Fruit fly (Drosophila melanogaster) whole organism, wandering third instar larva: ENCODE results near the gene CG18765.
A peak's percentile ranks its signal among the peaks of the same experiment; 100 is the strongest.

Source experiments
- CrebA ChIP-seq: fragments of 200-800 bp; sonication (Bioruptor generic); optimal IDR thresholded peaks from 2 replicates; lab custom pipeline; 2016; ENCODE audit warnings: missing biosample characterization, mild to moderate bottlenecking, missing genetic modification characterization, borderline replicate concordance
- Dfd ChIP-seq: fragments of >200 bp; optimal IDR thresholded peaks from 2 replicates; lab custom pipeline; 2017; ENCODE audit warnings: missing biosample characterization, missing genetic modification characterization
- Dif ChIP-seq: fragments of 200-275, 200-300 bp; sonication (Bioruptor generic); optimal IDR thresholded peaks from 2 replicates; lab custom pipeline; 2018; ENCODE audit warnings: missing biosample characterization, missing genetic modification characterization; ENCODE audit not compliant: partially characterized antibody
- HLH106 ChIP-seq: fragments of 200-800 bp; optimal IDR thresholded peaks from 3 replicates; lab custom pipeline; 2019; ENCODE audit warnings: missing biosample characterization, mild to moderate bottlenecking, missing genetic modification characterization, moderate library complexity
- Hnf4 ChIP-seq: fragments of 200-800 bp; sonication (Bioruptor generic); optimal IDR thresholded peaks from 2 replicates; lab custom pipeline; 2016; ENCODE audit warnings: missing biosample characterization, mild to moderate bottlenecking, missing genetic modification characterization
- Myc ChIP-seq: fragments of >200 bp; optimal IDR thresholded peaks from 2 replicates; lab custom pipeline; 2017
- OdsH ChIP-seq: fragments of 200-800 bp; sonication (Bioruptor generic); optimal IDR thresholded peaks from 2 replicates; lab custom pipeline; 2016; ENCODE audit warnings: missing biosample characterization, mild to moderate bottlenecking, missing genetic modification characterization
- Vsx2 ChIP-seq: fragments of 200-300, 225-300 bp; sonication (Bioruptor generic); optimal IDR thresholded peaks from 2 replicates; lab custom pipeline; 2018; ENCODE audit warnings: missing biosample characterization, missing genetic modification characterization; ENCODE audit not compliant: partially characterized antibody
- dl ChIP-seq, 2 experiments: fragments of 175-275, 200-275 bp in 1 of 2; fragments of 200-275 bp in 1 of 2; sonication (Bioruptor generic); optimal IDR thresholded peaks; lab custom pipeline; 2018; ENCODE audit warnings: mild to moderate bottlenecking in 2 of 2, missing biosample characterization in 2 of 2, missing genetic modification characterization in 2 of 2, moderate library complexity in 2 of 2; ENCODE audit not compliant: partially characterized antibody in 2 of 2, insufficient read depth in 1 of 2
- h ChIP-seq: fragments of 200-800 bp; sonication (Bioruptor generic); optimal IDR thresholded peaks from 3 replicates; lab custom pipeline; 2016; ENCODE audit warnings: missing biosample characterization, mild to moderate bottlenecking, missing genetic modification characterization
- jim ChIP-seq: fragments of 175-275, 200-325 bp; sonication (Bioruptor generic); optimal IDR thresholded peaks from 2 replicates; lab custom pipeline; 2016; ENCODE audit warnings: missing biosample characterization, mild to moderate bottlenecking, missing genetic modification characterization
- lola ChIP-seq: fragments of >200 bp; optimal IDR thresholded peaks from 2 replicates; lab custom pipeline; 2017; ENCODE audit warnings: missing biosample characterization, missing genetic modification characterization
- usp ChIP-seq: fragments of >200 bp; optimal IDR thresholded peaks from 2 replicates; lab custom pipeline; 2017; ENCODE audit warnings: missing biosample characterization, missing genetic modification characterization
- woc ChIP-seq: sonication (Bioruptor generic); optimal IDR thresholded peaks from 2 replicates; lab custom pipeline; 2016; ENCODE audit warnings: missing biosample characterization, mild to moderate bottlenecking, missing genetic modification characterization

DNA sequence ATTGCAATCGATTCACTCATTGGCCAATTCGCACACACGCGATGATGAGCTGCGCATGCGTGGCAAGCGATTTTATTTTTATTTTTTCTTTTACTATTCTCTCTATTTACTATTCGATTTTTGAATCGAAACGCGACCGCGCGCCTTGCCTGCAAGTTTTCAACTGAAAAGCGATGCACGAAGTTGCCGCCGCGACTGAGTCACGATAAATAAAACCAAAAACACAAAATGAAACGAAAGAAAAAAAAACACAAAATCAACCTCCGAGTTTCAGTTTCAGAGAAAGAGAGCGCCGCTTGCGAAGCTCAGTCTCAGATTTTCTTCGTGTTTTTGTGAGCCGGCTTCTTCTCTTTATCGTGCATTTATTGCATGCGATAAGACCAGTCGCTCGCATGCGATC, 44.8 kb downstream of the CG18765 start:
- TF ChIP-seq Dif (no peak), Dfd (no peak), usp (GFP tag; lab: Kevin White, UChicago) (no peak), dl (GFP tag; optimal IDR thresholded peaks at IDR 0.05; lab: Kevin White, UChicago; ENCODE audit: insufficient read depth in 1 of 2, partially characterized antibody in 2 of 2) (peak in 1 of 2 experiments; percentile 8), h (GFP tag; lab: Kevin White, UChicago) (no peak), jim (GFP tag; lab: Kevin White, UChicago) (no peak), Myc (no peak), OdsH (GFP tag; lab: Kevin White, UChicago) (no peak), lola (GFP tag; lab: Kevin White, UChicago) (no peak), woc (GFP tag; lab: Kevin White, UChicago) (no peak), HLH106 (tag; lab: Kevin White, UChicago) (no peak), Hnf4 (GFP tag; lab: Kevin White, UChicago) (no peak), Vsx2 (GFP tag; lab: Kevin White, UChicago) (no peak), CrebA (GFP tag; lab: Kevin White, UChicago) (no peak)
